Fruit fly (Drosophila melanogaster) whole organism, pupa: ENCODE measurements around the gene Muc18B.

Experiments used
- CG10348 ChIP-seq: fragments of 200-800 bp; sonication (Bioruptor generic); IDR thresholded peaks from 2 replicates; pipeline ENCODE4 v1.3.6; 2022; ENCODE audit warnings: missing biosample characterization, missing genetic modification characterization
- CG12605 ChIP-seq: fragments of 200-800 bp; sonication (Bioruptor generic); IDR thresholded peaks from 2 replicates; pipeline ENCODE4 v1.3.6; 2022; ENCODE audit warnings: missing biosample characterization, missing genetic modification characterization
- CG13204 ChIP-seq: fragments of 200-800 bp; sonication (Bioruptor generic); optimal IDR thresholded peaks from 2 replicates; lab custom pipeline; 2018; ENCODE audit warnings: missing biosample characterization, mild to moderate bottlenecking, missing genetic modification characterization, moderate library complexity
- CG14655 ChIP-seq: fragments of 200-800 bp; sonication (Bioruptor generic); optimal IDR thresholded peaks from 3 replicates; lab custom pipeline; 2017; ENCODE audit warnings: mild to moderate bottlenecking, missing biosample characterization, missing genetic modification reagents, missing genetic modification characterization
- CG15710 ChIP-seq: fragments of 200-800 bp; sonication (Bioruptor generic); optimal IDR thresholded peaks from 2 replicates; lab custom pipeline; 2018; ENCODE audit warnings: missing biosample characterization, mild to moderate bottlenecking, missing genetic modification characterization, moderate library complexity
- CG17806 ChIP-seq: fragments of 200-800 bp; sonication (Bioruptor generic); optimal IDR thresholded peaks from 2 replicates; lab custom pipeline; 2018; ENCODE audit warnings: missing biosample characterization, mild to moderate bottlenecking, missing genetic modification characterization, moderate library complexity
- CG32121 ChIP-seq: fragments of 200-800 bp; sonication (Bioruptor generic); IDR thresholded peaks from 2 replicates; pipeline ENCODE4 v1.3.6; 2022; ENCODE audit warnings: missing biosample characterization, missing genetic modification characterization
- CG34367 ChIP-seq: fragments of 200-800 bp; sonication (Bioruptor generic); optimal IDR thresholded peaks from 2 replicates; lab custom pipeline; 2018; ENCODE audit warnings: missing biosample characterization, mild to moderate bottlenecking, missing genetic modification characterization
- CG4496 ChIP-seq: fragments of 200-800 bp; sonication (Bioruptor generic); IDR thresholded peaks from 3 replicates; pipeline ENCODE4 v1.3.6; 2022; ENCODE audit warnings: missing biosample characterization, missing genetic modification characterization
- CG8159 ChIP-seq: fragments of 200-800 bp; sonication (Bioruptor generic); optimal IDR thresholded peaks from 3 replicates; lab custom pipeline; 2018; ENCODE audit warnings: missing biosample characterization, mild to moderate bottlenecking, missing genetic modification characterization, moderate library complexity
- CG8301 ChIP-seq: fragments of 200-800 bp; sonication (Bioruptor generic); optimal IDR thresholded peaks from 2 replicates; lab custom pipeline; 2018; ENCODE audit warnings: missing biosample characterization, mild to moderate bottlenecking, missing genetic modification characterization
- CG9948 ChIP-seq: fragments of 200-800 bp; sonication (Bioruptor generic); optimal IDR thresholded peaks from 2 replicates; lab custom pipeline; 2018; ENCODE audit warnings: missing biosample characterization, mild to moderate bottlenecking, missing genetic modification characterization, moderate library complexity
- D1 ChIP-seq: fragments of 200-800 bp; sonication (Bioruptor generic); optimal IDR thresholded peaks from 2 replicates; lab custom pipeline; 2018; ENCODE audit warnings: missing biosample characterization, mild to moderate bottlenecking, missing genetic modification characterization, moderate library complexity
- EcR ChIP-seq: fragments of 200-800 bp; sonication (Bioruptor generic); optimal IDR thresholded peaks from 3 replicates; lab custom pipeline; 2019; ENCODE audit warnings: missing biosample characterization, missing genetic modification characterization, mild to moderate bottlenecking, moderate library complexity, missing genetic modification reagents
- Ets98B ChIP-seq: fragments of 200-800 bp; sonication (Bioruptor generic); IDR thresholded peaks from 2 replicates; pipeline ENCODE4 v1.3.6; 2022; ENCODE audit warnings: missing biosample characterization, missing genetic modification characterization
- Pif1A ChIP-seq: fragments of 200-800 bp; sonication (Bioruptor generic); optimal IDR thresholded peaks from 3 replicates; lab custom pipeline; 2016; ENCODE audit warnings: missing biosample characterization, missing genetic modification characterization
- Pif1B ChIP-seq: fragments of 200-800 bp; sonication (Bioruptor generic); optimal IDR thresholded peaks from 3 replicates; lab custom pipeline; 2016; ENCODE audit warnings: missing biosample characterization, missing genetic modification characterization
- Snoo ChIP-seq: fragments of 200-800 bp; sonication (Bioruptor generic); optimal IDR thresholded peaks from 3 replicates; lab custom pipeline; 2017; ENCODE audit warnings: missing biosample characterization, mild to moderate bottlenecking, missing genetic modification characterization, inconsistent platforms
- fd96Ca ChIP-seq: fragments of 200-800 bp; sonication (Bioruptor generic); IDR thresholded peaks from 3 replicates; pipeline ENCODE4 v1.3.6; 2022; ENCODE audit warnings: missing biosample characterization, missing genetic modification characterization
- gl ChIP-seq: fragments of 200-800 bp; sonication (Bioruptor generic); optimal IDR thresholded peaks from 2 replicates; lab custom pipeline; 2018; ENCODE audit warnings: missing biosample characterization, mild to moderate bottlenecking, missing genetic modification characterization
- rn ChIP-seq: fragments of 200-800 bp; sonication (Bioruptor generic); IDR thresholded peaks from 2 replicates; pipeline ENCODE4 v1.3.6; 2022; ENCODE audit warnings: missing biosample characterization, missing genetic modification characterization

Gene Muc18B

DNA sequence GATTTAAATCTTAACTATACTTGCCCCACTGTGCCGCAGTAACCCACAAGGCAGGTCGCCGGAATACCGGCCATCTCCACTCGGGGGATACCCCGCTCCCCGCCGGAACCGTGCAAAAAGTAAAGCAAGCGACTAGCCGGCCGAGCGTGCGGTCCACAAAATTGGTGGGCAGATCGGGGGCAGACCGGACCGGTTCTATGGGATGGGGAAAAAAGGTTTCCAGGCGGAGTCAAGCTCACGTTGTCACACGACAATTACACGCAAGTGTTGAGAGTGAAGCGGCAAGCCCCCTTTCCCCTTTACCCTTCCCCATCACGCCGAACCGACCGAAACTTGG lies 10.0 kb downstream of the Muc18B start:
- TF ChIP-seq fd96Ca (GFP tag; lab: Robert Waterston, UW) (no peak), EcR (peak; percentile 35), rn (GFP tag; lab: Robert Waterston, UW) (no peak), CG4496 (GFP tag; lab: Robert Waterston, UW) (peak; percentile 74), CG14655 (GFP tag; lab: Kevin White, UChicago) (no peak), CG34367 (tag; lab: Kevin White, UChicago) (no peak), gl (no peak), CG13204 (GFP tag; lab: Kevin White, UChicago) (peak; percentile 93), CG8301 (tag; lab: Kevin White, UChicago) (no peak), CG12605 (GFP tag; lab: Robert Waterston, UW) (no peak), Snoo (no peak), CG9948 (no peak), CG10348 (0 out of 2 replicates have a peak, but pooled peaks have one; percentile 28), CG17806 (tag; lab: Kevin White, UChicago) (no peak), D1 (no peak), CG32121 (GFP tag; lab: Robert Waterston, UW) (0 out of 2 replicates have a peak, but pooled peaks have one; percentile 12), CG15710 (tag; lab: Kevin White, UChicago) (no peak), Ets98B (GFP tag; lab: Robert Waterston, UW) (no peak), CG8159 (tag; lab: Kevin White, UChicago) (no peak), Pif1A (no peak), Pif1B (GFP tag; lab: Kevin White, UChicago) (no peak)

DNA sequence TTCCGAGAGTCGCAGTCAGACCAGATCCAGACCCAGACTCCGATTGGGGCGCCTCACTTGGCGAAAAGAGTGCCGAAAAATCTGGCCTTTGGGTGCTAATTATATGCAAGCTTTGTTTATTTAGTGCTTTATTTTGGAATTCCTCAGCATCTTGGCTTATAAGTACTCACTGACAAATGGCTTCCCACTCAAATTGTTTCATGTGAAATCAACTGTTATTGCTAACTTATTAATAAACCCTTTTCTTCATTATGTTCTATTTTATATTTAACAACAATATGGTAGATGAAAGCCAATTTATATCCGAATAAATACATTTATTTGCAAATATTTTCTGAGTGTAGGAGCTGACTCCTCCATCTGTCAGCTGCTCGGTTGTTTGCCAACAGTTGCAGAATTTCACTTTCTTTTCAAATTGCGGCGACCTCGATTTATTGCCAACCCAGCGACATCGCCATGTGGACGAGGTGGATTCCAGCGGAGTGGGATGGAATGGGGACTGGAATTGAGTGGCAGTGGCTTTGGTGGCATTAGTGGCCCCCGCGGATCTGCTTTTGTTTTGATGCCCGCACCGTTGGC lies 14.6 kb downstream of the Muc18B start:
- TF ChIP-seq Pif1B (GFP tag; lab: Kevin White, UChicago) (peak; percentile 54), rn (GFP tag; lab: Robert Waterston, UW) (no peak), CG15710 (tag; lab: Kevin White, UChicago) (peak; percentile 49), Ets98B (GFP tag; lab: Robert Waterston, UW) (peak; percentile 42; the same call in 1 of the 2 replicates), CG14655 (GFP tag; lab: Kevin White, UChicago) (peak; percentile 79), gl (no peak), CG8159 (tag; lab: Kevin White, UChicago) (peak; percentile 66), CG12605 (GFP tag; lab: Robert Waterston, UW) (0 out of 2 replicates have a peak, but pooled peaks have one; percentile 11), CG17806 (tag; lab: Kevin White, UChicago) (peak; percentile 51), D1 (peak; percentile 45), CG34367 (tag; lab: Kevin White, UChicago) (peak; percentile 20), fd96Ca (GFP tag; lab: Robert Waterston, UW) (0 out of 3 replicates have a peak, but pooled peaks have one; percentile 31), CG4496 (GFP tag; lab: Robert Waterston, UW) (no peak), Pif1A (peak; percentile 74), CG8301 (tag; lab: Kevin White, UChicago) (peak; percentile 82)

DNA sequence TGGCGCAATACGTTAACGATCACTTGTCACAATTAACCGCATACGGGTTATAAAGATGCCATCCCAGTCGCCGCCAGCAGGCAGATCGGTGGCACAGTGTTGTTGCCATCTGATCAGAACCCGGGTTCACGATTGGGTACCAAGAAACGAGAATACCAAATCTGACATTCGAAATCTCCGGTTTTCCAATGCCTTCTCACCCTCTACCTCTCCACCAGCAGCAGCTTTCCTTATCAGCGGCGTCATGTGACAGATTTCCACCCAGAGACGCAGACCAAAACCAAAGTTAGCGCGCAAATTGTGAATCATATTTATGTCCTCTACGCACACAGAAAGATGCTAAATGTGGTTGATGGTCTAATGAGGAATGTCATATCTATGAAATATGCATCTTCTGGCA lies 23.3 kb downstream of the Muc18B start:
- no peak for TF ChIP-seq CG10348
- TF ChIP-seq Pif1A: no peak
- TF ChIP-seq CG15710 (tag; lab: Kevin White, UChicago): no peak
- no peak for TF ChIP-seq CG32121 (GFP tag; lab: Robert Waterston, UW)
- TF ChIP-seq CG8159 (tag; lab: Kevin White, UChicago): no peak
- TF ChIP-seq CG34367 (tag; lab: Kevin White, UChicago): no peak
- no peak for TF ChIP-seq CG4496 (GFP tag; lab: Robert Waterston, UW)
- no peak for TF ChIP-seq fd96Ca (GFP tag; lab: Robert Waterston, UW)
- TF ChIP-seq CG12605 (GFP tag; lab: Robert Waterston, UW): no peak
- no peak for TF ChIP-seq Pif1B (GFP tag; lab: Kevin White, UChicago)
- TF ChIP-seq CG13204 (GFP tag; lab: Kevin White, UChicago): no peak
- no peak for TF ChIP-seq CG17806 (tag; lab: Kevin White, UChicago)
- TF ChIP-seq CG8301 (tag; lab: Kevin White, UChicago): no peak
- TF ChIP-seq rn (GFP tag; lab: Robert Waterston, UW): no peak
- no peak for TF ChIP-seq Snoo
- no peak for TF ChIP-seq CG9948

DNA sequence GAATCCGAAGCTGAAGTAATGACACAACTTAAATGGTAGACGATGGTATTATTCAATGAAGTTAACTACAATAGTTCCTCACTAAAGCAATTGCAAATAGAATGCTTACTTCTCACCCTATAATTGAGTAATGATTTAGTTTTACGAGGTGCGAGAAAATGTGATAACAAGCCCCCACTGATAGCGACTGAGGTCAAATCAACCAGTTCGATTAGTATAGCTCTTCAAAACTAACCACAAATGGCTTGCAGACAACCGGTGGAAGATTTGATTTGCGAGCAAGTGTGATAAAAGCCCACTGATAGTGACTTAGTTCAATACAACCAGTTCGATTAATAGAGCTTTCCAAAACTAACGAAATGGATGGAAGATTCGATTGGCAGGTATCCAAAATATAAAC lies 24.1 kb downstream of the Muc18B start:
- TF ChIP-seq CG32121 (GFP tag; lab: Robert Waterston, UW) (no peak), CG14655 (GFP tag; lab: Kevin White, UChicago) (no peak), gl (no peak), Snoo (no peak), D1 (no peak), CG15710 (tag; lab: Kevin White, UChicago) (no peak), CG10348 (no peak), CG13204 (GFP tag; lab: Kevin White, UChicago) (no peak), Pif1A (no peak), CG12605 (GFP tag; lab: Robert Waterston, UW) (no peak), Pif1B (GFP tag; lab: Kevin White, UChicago) (no peak), fd96Ca (GFP tag; lab: Robert Waterston, UW) (no peak)
- TF ChIP-seq, all 21 proteins: peak for 0

DNA sequence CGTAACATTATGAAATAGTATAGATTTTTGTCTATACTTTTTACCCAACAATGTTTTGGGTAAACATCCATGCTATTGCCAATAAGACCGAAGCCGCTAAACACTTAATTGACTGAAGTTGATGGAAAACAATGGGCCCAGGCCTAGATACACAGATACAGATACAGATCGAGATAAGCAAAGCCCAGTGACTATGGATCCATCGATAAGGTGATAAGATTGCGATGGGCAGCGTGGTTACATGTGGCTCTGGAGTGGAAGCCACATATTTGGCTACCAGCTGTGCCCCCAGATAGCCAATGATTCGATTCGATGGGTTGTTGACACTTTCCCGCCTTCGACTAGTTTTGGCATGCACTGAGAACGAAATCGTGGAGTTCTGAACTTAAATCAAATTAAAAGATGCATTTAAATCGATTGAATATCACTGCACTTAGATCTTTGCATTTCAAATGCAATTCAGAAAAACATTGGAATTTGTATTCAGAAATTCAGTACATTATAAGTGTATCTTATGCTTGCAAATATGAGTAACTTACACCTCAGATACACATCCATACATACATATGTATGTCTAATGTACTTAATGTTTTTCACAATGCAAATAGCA lies 25.0 kb downstream of the Muc18B start:
- no peak for TF ChIP-seq CG14655 (GFP tag; lab: Kevin White, UChicago)
- TF ChIP-seq Snoo: no peak
